Worm (Caenorhabditis elegans): ENCODE measurements around the gene appg-1.
A peak's percentile ranks its signal among the peaks of the same experiment; 100 is the strongest.

The appg-1 gene

ce11 chrII:10377901-10378300 lies 52.1 kb downstream of the appg-1 start:
- TF ChIP-seq alr-1 (tag; optimal IDR thresholded peaks at IDR 0.05) (no peak), R02D3.7 (tag; optimal IDR thresholded peaks at IDR 0.05) (no peak), lsy-2 (tag; optimal IDR thresholded peaks at IDR 0.05) (peak in 1 of 2 experiments; percentile 17), lin-13 (GFP tag; optimal IDR thresholded peaks at IDR 0.05) (no peak), nhr-12 (tag; optimal IDR thresholded peaks at IDR 0.05) (no peak)

ce11 chrII:10379546-10379945 lies 53.7 kb downstream of the appg-1 start:
- TF ChIP-seq blmp-1 (tag; optimal IDR thresholded peaks at IDR 0.05; ENCODE audit: insufficient read depth) (no peak), ztf-4 (tag; optimal IDR thresholded peaks at IDR 0.05) (no peak), nhr-237 (tag; optimal IDR thresholded peaks at IDR 0.05) (no peak), unc-55 (GFP tag; optimal IDR thresholded peaks at IDR 0.05) (peak; percentile 27), ZK546.5 (tag; optimal IDR thresholded peaks at IDR 0.05) (no peak), gmeb-1 (tag; optimal IDR thresholded peaks at IDR 0.05) (no peak), fos-1 (tag; optimal IDR thresholded peaks at IDR 0.05) (no peak), C34F6.9 (tag; optimal IDR thresholded peaks at IDR 0.05) (peak; percentile 28)

- peak; percentile 35 for TF ChIP-seq sma-3 (GFP tag; optimal IDR thresholded peaks at IDR 0.05)
- no peak for TF ChIP-seq peb-1 (tag; optimal IDR thresholded peaks at IDR 0.05)
- no peak for TF ChIP-seq nhr-12 (tag; optimal IDR thresholded peaks at IDR 0.05)
- no peak for TF ChIP-seq R02D3.7 (tag; optimal IDR thresholded peaks at IDR 0.05)
- TF ChIP-seq crh-2 (tag; optimal IDR thresholded peaks at IDR 0.05): peak; percentile 34
- TF ChIP-seq ceh-16 (tag; optimal IDR thresholded peaks at IDR 0.05): peak; percentile 47
- TF ChIP-seq lin-13 (GFP tag; optimal IDR thresholded peaks at IDR 0.05): no peak
- peak in 1 of 2 experiments; percentile 50 for TF ChIP-seq lsy-2 (tag; optimal IDR thresholded peaks at IDR 0.05)
- peak; percentile 40 for TF ChIP-seq blmp-1 (tag; optimal IDR thresholded peaks at IDR 0.05; ENCODE audit: insufficient read depth)
- peak; percentile 74 for TF ChIP-seq sma-9 (GFP tag; optimal IDR thresholded peaks at IDR 0.05)
- TF ChIP-seq sma-9 (tag; optimal IDR thresholded peaks at IDR 0.05): no peak
- no peak for TF ChIP-seq mab-5 (tag; optimal IDR thresholded peaks at IDR 0.05)
- TF ChIP-seq lin-39 (tag; optimal IDR thresholded peaks at IDR 0.05): no peak
- TF ChIP-seq nhr-129 (tag; optimal IDR thresholded peaks at IDR 0.05): peak; percentile 86
- peak; percentile 53 for TF ChIP-seq fos-1 (tag; optimal IDR thresholded peaks at IDR 0.05)
- TF ChIP-seq alr-1 (tag; optimal IDR thresholded peaks at IDR 0.05): no peak
- peak; percentile 83 for TF ChIP-seq F13H6.1 (tag; optimal IDR thresholded peaks at IDR 0.05)
- no peak for TF ChIP-seq ztf-11 (tag; optimal IDR thresholded peaks at IDR 0.05)
- no peak for TF ChIP-seq nhr-23 (tag; optimal IDR thresholded peaks at IDR 0.05)
- peak; percentile 26 for TF ChIP-seq C34F6.9 (tag; optimal IDR thresholded peaks at IDR 0.05)
- no peak for TF ChIP-seq ZK546.5 (tag; optimal IDR thresholded peaks at IDR 0.05)
- TF ChIP-seq nhr-21 (tag; optimal IDR thresholded peaks at IDR 0.05): peak; percentile 1
- no peak for TF ChIP-seq unc-62 (GFP tag; optimal IDR thresholded peaks at IDR 0.05)
- peak; percentile 12 for TF ChIP-seq ztf-4 (tag; optimal IDR thresholded peaks at IDR 0.05)
- peak; percentile 81 for TF ChIP-seq nhr-25 (tag; optimal IDR thresholded peaks at IDR 0.05)
- TF ChIP-seq gmeb-1 (tag; optimal IDR thresholded peaks at IDR 0.05): peak; percentile 49
- no peak for TF ChIP-seq nhr-10 (tag; optimal IDR thresholded peaks at IDR 0.05)
- no peak for TF ChIP-seq dmd-4 (tag; optimal IDR thresholded peaks at IDR 0.05)
- no peak for TF ChIP-seq zag-1 (tag; optimal IDR thresholded peaks at IDR 0.05)
- TF ChIP-seq skn-1 (tag; optimal IDR thresholded peaks at IDR 0.05): no peak
- TF ChIP-seq sem-4 (tag; optimal IDR thresholded peaks at IDR 0.05): peak; percentile 76
Measured at ce11 chrII:10382247-10382646, 56.4 kb downstream of the appg-1 start.

ce11 chrII:10384680-10385383 lies 59.0 kb downstream of the appg-1 start, which contains the start of gene ztf-27:
TSS of gene ztf-27 (plus strand) at chrII:10385333.
- TF ChIP-seq blmp-1 (tag; optimal IDR thresholded peaks at IDR 0.05; ENCODE audit: insufficient read depth): peak; percentile 37
- TF ChIP-seq sma-3 (GFP tag; optimal IDR thresholded peaks at IDR 0.05): peak; percentile 45
- peak; percentile 85 for TF ChIP-seq crh-2 (tag; optimal IDR thresholded peaks at IDR 0.05)
- TF ChIP-seq nhr-129 (tag; optimal IDR thresholded peaks at IDR 0.05): peak; percentile 50
- TF ChIP-seq mbf-1 (tag; optimal IDR thresholded peaks at IDR 0.05): no peak
- no peak for TF ChIP-seq ztf-11 (tag; optimal IDR thresholded peaks at IDR 0.05)
- no peak for TF ChIP-seq dmd-4 (tag; optimal IDR thresholded peaks at IDR 0.05)
- TF ChIP-seq lin-11 (tag; optimal IDR thresholded peaks at IDR 0.05): no peak
- TF ChIP-seq mab-5 (tag; optimal IDR thresholded peaks at IDR 0.05): no peak
- TF ChIP-seq sem-4 (tag; optimal IDR thresholded peaks at IDR 0.05): no peak
- peak; percentile 6 for TF ChIP-seq fos-1 (tag; optimal IDR thresholded peaks at IDR 0.05)
- TF ChIP-seq ZK546.5 (tag; optimal IDR thresholded peaks at IDR 0.05): no peak
- no peak for TF ChIP-seq C34F6.9 (tag; optimal IDR thresholded peaks at IDR 0.05)
- no peak for TF ChIP-seq lin-39 (tag; optimal IDR thresholded peaks at IDR 0.05)
- peak; percentile 43 for TF ChIP-seq F13H6.1 (tag; optimal IDR thresholded peaks at IDR 0.05)
- TF ChIP-seq aly-2 (tag; optimal IDR thresholded peaks at IDR 0.05): no peak
- TF ChIP-seq peb-1 (tag; optimal IDR thresholded peaks at IDR 0.05): no peak
- no peak for TF ChIP-seq skn-1 (tag; optimal IDR thresholded peaks at IDR 0.05)
- TF ChIP-seq nhr-10 (tag; optimal IDR thresholded peaks at IDR 0.05): no peak
- TF ChIP-seq nhr-237 (tag; optimal IDR thresholded peaks at IDR 0.05): no peak
- no peak for TF ChIP-seq elt-1 (tag; optimal IDR thresholded peaks at IDR 0.05)
- TF ChIP-seq ztf-1 (GFP tag; conservative IDR thresholded peaks at IDR 0.05): no peak
- peak; percentile 8 for TF ChIP-seq gmeb-1 (tag; optimal IDR thresholded peaks at IDR 0.05)
- peak; percentile 48 for TF ChIP-seq nhr-25 (tag; optimal IDR thresholded peaks at IDR 0.05)

Measured in whole organism, L2 larva.